Fruit fly (Drosophila melanogaster): ENCODE results near the gene CG43779.

CG43779 gene

DNA sequence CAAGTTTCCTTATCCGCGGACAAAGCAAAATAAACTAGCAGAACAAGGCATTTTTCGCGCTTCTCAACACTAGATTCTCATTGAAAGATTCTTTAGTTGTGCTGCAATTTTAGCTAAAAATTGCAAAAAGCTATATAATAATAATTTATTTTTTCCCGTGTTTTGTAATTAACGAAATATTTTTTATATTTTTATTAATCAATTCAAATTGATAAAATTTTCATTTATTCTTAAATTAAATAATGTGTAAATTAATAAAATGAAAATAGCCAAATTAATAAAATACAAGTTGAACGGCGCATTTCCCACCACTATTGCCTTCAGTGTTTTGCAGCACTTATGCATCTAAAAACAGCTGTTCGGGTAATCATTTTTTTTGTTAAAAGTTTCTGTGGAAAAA is 20.1 kb downstream of the CG43779 start, which contains the start of the genes Drep4 and Uvrag (continued):
- peak; percentile 40 for TF ChIP-seq CG8632 (GFP tag; optimal IDR thresholded peaks at IDR 0.05)
- peak; percentile 70 for TF ChIP-seq Eip78C (GFP tag)
- TF ChIP-seq Ets21C (GFP tag; optimal IDR thresholded peaks at IDR 0.05), result peak; percentile 9
- TF ChIP-seq Lpt (GFP tag; optimal IDR thresholded peaks at IDR 0.05), result no peak
- TF ChIP-seq dsx (GFP tag; optimal IDR thresholded peaks at IDR 0.05; ENCODE audit: poor library complexity, severe bottlenecking), result no peak
- TF ChIP-seq net (GFP tag; optimal IDR thresholded peaks at IDR 0.05), result no peak
- TF ChIP-seq Sox15 (GFP tag; optimal IDR thresholded peaks at IDR 0.05), result peak; percentile 37
- TF ChIP-seq CG4318 (GFP tag; optimal IDR thresholded peaks at IDR 0.05), result peak; percentile 54
- no peak for TF ChIP-seq Gug (GFP tag; IDR thresholded peaks at IDR 0.05)
- TF ChIP-seq fd59A (GFP tag; optimal IDR thresholded peaks at IDR 0.05), result no peak
- TF ChIP-seq CG9139 (GFP tag; optimal IDR thresholded peaks at IDR 0.05), result no peak
- no peak for TF ChIP-seq Eip75B (GFP tag; optimal IDR thresholded peaks at IDR 0.05)
- TF ChIP-seq Hr38 (GFP tag; optimal IDR thresholded peaks at IDR 0.05), result no peak
- no peak for TF ChIP-seq Sox102F (GFP tag; optimal IDR thresholded peaks at IDR 0.05)
- TF ChIP-seq eg (GFP tag; IDR thresholded peaks at IDR 0.05), result no peak
- no peak for TF ChIP-seq salr (GFP tag; optimal IDR thresholded peaks at IDR 0.05)
- TF ChIP-seq spab (GFP tag; optimal IDR thresholded peaks at IDR 0.05), result no peak
- no peak for TF ChIP-seq CG3919 (GFP tag; optimal IDR thresholded peaks at IDR 0.05)
- TF ChIP-seq CG6854 (GFP tag; optimal IDR thresholded peaks at IDR 0.05), result no peak
- no peak for TF ChIP-seq CG6808 (GFP tag; optimal IDR thresholded peaks at IDR 0.05)
- TF ChIP-seq ss (GFP tag; optimal IDR thresholded peaks at IDR 0.05), result no peak
- TF ChIP-seq CG11294 (GFP tag; IDR thresholded peaks at IDR 0.05), result no peak
- no peak for TF ChIP-seq svp (GFP tag)
- TF ChIP-seq CG11902 (GFP tag; optimal IDR thresholded peaks at IDR 0.05), result peak; percentile 34
- TF ChIP-seq CG11762 (GFP tag; optimal IDR thresholded peaks at IDR 0.05; ENCODE audit: insufficient read depth), result no peak
- no peak for TF ChIP-seq fkh (GFP tag; optimal IDR thresholded peaks at IDR 0.05)
- TF ChIP-seq CG6276 (GFP tag; optimal IDR thresholded peaks at IDR 0.05), result no peak
- TF ChIP-seq CG7368 (GFP tag; optimal IDR thresholded peaks at IDR 0.05), result no peak
- no peak for TF ChIP-seq CG31627 (GFP tag; optimal IDR thresholded peaks at IDR 0.05)
- no peak; the same call in 1 of the 3 replicates for TF ChIP-seq CG8119 (GFP tag; IDR thresholded peaks at IDR 0.05)
- no peak for TF ChIP-seq CG10669 (GFP tag; optimal IDR thresholded peaks at IDR 0.05)
- TF ChIP-seq CG6792 (GFP tag; optimal IDR thresholded peaks at IDR 0.05), result peak; percentile 48
- no peak for TF ChIP-seq CG32006 (GFP tag; optimal IDR thresholded peaks at IDR 0.05)

DNA sequence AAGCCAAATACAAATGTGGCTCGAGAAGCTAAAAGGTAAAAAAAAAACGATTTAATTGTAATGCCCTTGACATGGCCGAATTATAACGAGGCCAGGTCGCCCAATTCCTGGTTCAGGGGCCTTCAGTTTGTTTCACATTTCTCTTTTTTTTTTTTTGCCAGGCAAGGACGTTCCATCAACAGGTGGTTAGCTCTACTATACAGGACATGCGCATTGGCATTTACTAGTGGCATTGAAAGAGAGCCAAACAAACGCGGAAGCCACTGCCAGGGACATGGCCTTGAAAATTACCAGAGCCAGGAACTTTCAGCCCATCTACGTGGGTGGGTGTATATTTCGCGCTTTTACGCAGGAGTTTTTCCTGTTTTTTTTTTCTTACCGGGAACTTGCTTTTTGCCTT is 20.8 kb downstream of the CG43779 start:
- TF ChIP-seq CG6792 (GFP tag; optimal IDR thresholded peaks at IDR 0.05) (no peak), CG9139 (GFP tag; optimal IDR thresholded peaks at IDR 0.05) (no peak), acj6 (GFP tag; optimal IDR thresholded peaks at IDR 0.05) (no peak), vri (GFP tag; optimal IDR thresholded peaks at IDR 0.05) (no peak), Sox14 (GFP tag; optimal IDR thresholded peaks at IDR 0.05) (no peak), spab (GFP tag; optimal IDR thresholded peaks at IDR 0.05) (no peak), fkh (GFP tag; optimal IDR thresholded peaks at IDR 0.05) (no peak), Sox102F (GFP tag; optimal IDR thresholded peaks at IDR 0.05) (no peak), OdsH (GFP tag; optimal IDR thresholded peaks at IDR 0.05) (no peak), Met (GFP tag; optimal IDR thresholded peaks at IDR 0.05) (no peak), Gug (GFP tag; IDR thresholded peaks at IDR 0.05) (no peak), Hr39 (GFP tag; optimal IDR thresholded peaks at IDR 0.05) (no peak), fd59A (GFP tag; optimal IDR thresholded peaks at IDR 0.05) (no peak), cyc (GFP tag; optimal IDR thresholded peaks at IDR 0.05) (no peak), pdm3 (GFP tag; optimal IDR thresholded peaks at IDR 0.05) (no peak), Smox (GFP tag; optimal IDR thresholded peaks at IDR 0.05) (no peak), CG16779 (tag; optimal IDR thresholded peaks at IDR 0.05) (no peak), CG3032 (tag; optimal IDR thresholded peaks at IDR 0.05) (no peak), topi (GFP tag; optimal IDR thresholded peaks at IDR 0.05) (no peak)

All from whole organism, prepupa.